Worm (Caenorhabditis elegans) whole organism, L4 larva: ENCODE measurements around the gene C04A11.2.

ENCODE experiments used
- F26F4.8 ChIP-seq: fragments of 200-800 bp; sonication (Bioruptor generic); conservative IDR thresholded peaks from 2 replicates; pipeline ENCODE4 v1.3.6; 2022; ENCODE audit warnings: missing genetic modification characterization, missing compliant biosample characterization
- Y48G9A.11 ChIP-seq: fragments of 200-800 bp; sonication (Bioruptor generic); IDR thresholded peaks from 2 replicates; pipeline ENCODE4 v1.3.6; 2022; ENCODE audit warnings: missing genetic modification reagents, missing genetic modification characterization, missing compliant biosample characterization
- Y5F2A.4 ChIP-seq: fragments of 200-800 bp; sonication (Bioruptor generic); optimal IDR thresholded peaks from 2 replicates; lab custom pipeline; 2018; ENCODE audit warnings: mild to moderate bottlenecking, missing genetic modification characterization, missing compliant biosample characterization
- ZK546.5 ChIP-seq, 2 experiments: sonication (generic microtip); optimal IDR thresholded peaks; 2 replicates each; lab custom pipeline; 2017; ENCODE audit warnings: missing biosample characterization in 2 of 2, missing genetic modification characterization in 2 of 2
- ama-1 ChIP-seq: fragments of 150-350 bp; optimal IDR thresholded peaks from 2 replicates; lab custom pipeline; 2014; ENCODE audit warnings: inconsistent platforms, mixed read lengths
- arid-1 ChIP-seq: fragments of 200-800 bp; sonication (Bioruptor generic); conservative IDR thresholded peaks from 2 replicates; pipeline ENCODE4 v1.3.6; 2022; ENCODE audit warnings: missing genetic modification reagents, missing genetic modification characterization, missing compliant biosample characterization
- ceh-20 ChIP-seq: fragments of 200-800 bp; sonication (Bioruptor generic); IDR thresholded peaks from 2 replicates; pipeline ENCODE4 v1.3.6; 2022; ENCODE audit warnings: missing genetic modification reagents, missing genetic modification characterization, missing compliant biosample characterization
- ceh-28 ChIP-seq: fragments of 150-350 bp; optimal IDR thresholded peaks from 2 replicates; lab custom pipeline; 2014; ENCODE audit warnings: missing biosample characterization, missing genetic modification reagents, missing genetic modification characterization
- ceh-44 ChIP-seq: fragments of 200-800 bp; sonication (Bioruptor generic); IDR thresholded peaks from 2 replicates; pipeline ENCODE4 v1.3.6; 2022; ENCODE audit warnings: missing genetic modification reagents, missing genetic modification characterization, missing compliant biosample characterization
- ceh-62 ChIP-seq: sonication (generic microtip); optimal IDR thresholded peaks from 2 replicates; lab custom pipeline; 2017; ENCODE audit warnings: missing biosample characterization, missing genetic modification characterization
- daf-16 ChIP-seq, 3 experiments: sonication (generic microtip); optimal IDR thresholded peaks; 2 replicates each; lab custom pipeline; 2016 to 2017; ENCODE audit warnings: missing genetic modification characterization in 3 of 3, missing genetic modification reagents in 3 of 3, mild to moderate bottlenecking in 2 of 3, missing compliant biosample characterization in 2 of 3, missing biosample characterization in 1 of 3, moderate library complexity in 1 of 3
- dmd-6 ChIP-seq: fragments of 200-800 bp; sonication (Bioruptor generic); IDR thresholded peaks from 2 replicates; pipeline ENCODE4 v1.3.6; 2022; ENCODE audit warnings: missing genetic modification reagents, missing genetic modification characterization, missing compliant biosample characterization
- duxl-1 ChIP-seq: sonication (generic microtip); optimal IDR thresholded peaks from 2 replicates; lab custom pipeline; 2016; ENCODE audit warnings: mild to moderate bottlenecking, missing genetic modification characterization, moderate library complexity, missing compliant biosample characterization; ENCODE audit not compliant: poor library complexity
- dve-1 ChIP-seq: sonication (generic microtip); optimal IDR thresholded peaks from 2 replicates; lab custom pipeline; 2017; ENCODE audit warnings: antibody characterized with exemption, mild to moderate bottlenecking, missing genetic modification characterization, missing compliant biosample characterization; ENCODE audit not compliant: insufficient read depth
- hlh-11 ChIP-seq: fragments of 200-800 bp; sonication (Bioruptor generic); optimal IDR thresholded peaks from 2 replicates; lab custom pipeline; 2018; ENCODE audit warnings: mild to moderate bottlenecking, missing genetic modification characterization, missing compliant biosample characterization
- hlh-30 ChIP-seq: sonication (generic microtip); optimal IDR thresholded peaks from 2 replicates; lab custom pipeline; 2017; ENCODE audit warnings: antibody characterized with exemption, mild to moderate bottlenecking, missing genetic modification characterization, missing compliant biosample characterization; ENCODE audit not compliant: insufficient read depth
- hmg-1.1 ChIP-seq: fragments of 200-800 bp; sonication (Bioruptor generic); IDR thresholded peaks from 2 replicates; pipeline ENCODE4 v1.3.6; 2022; ENCODE audit warnings: missing genetic modification reagents, missing genetic modification characterization, missing compliant biosample characterization
- jun-1 ChIP-seq: fragments of 150-350 bp; optimal IDR thresholded peaks from 2 replicates; lab custom pipeline; 2014; ENCODE audit warnings: missing biosample characterization, missing genetic modification reagents, missing genetic modification characterization
- lin-13 ChIP-seq: fragments of 150-350 bp; optimal IDR thresholded peaks from 2 replicates; lab custom pipeline; 2014; ENCODE audit warnings: missing biosample characterization, missing genetic modification reagents, missing genetic modification characterization
- lin-38 ChIP-seq: fragments of 200-800 bp; sonication (Bioruptor generic); IDR thresholded peaks from 2 replicates; pipeline ENCODE4 v1.3.6; 2022; ENCODE audit warnings: missing genetic modification reagents, missing genetic modification characterization, missing compliant biosample characterization
- lin-39 ChIP-seq: fragments of 150-350 bp; optimal IDR thresholded peaks from 2 replicates; lab custom pipeline; 2014; ENCODE audit warnings: missing biosample characterization, missing genetic modification reagents, missing genetic modification characterization
- mdl-1 ChIP-seq, 2 experiments: fragments of 150-350 bp in 1 of 2; sonication (generic microtip) in 1 of 2; optimal IDR thresholded peaks; 2 replicates each; lab custom pipeline; 2014 to 2017; ENCODE audit warnings: missing biosample characterization in 2 of 2, missing genetic modification characterization in 2 of 2
- mdt-29 ChIP-seq: fragments of 200-800 bp; sonication (Bioruptor generic); IDR thresholded peaks from 2 replicates; pipeline ENCODE4 v1.3.6; 2022; ENCODE audit warnings: missing genetic modification reagents, missing genetic modification characterization, missing compliant biosample characterization
- mep-1 ChIP-seq: fragments of 150-350 bp; sonication (generic microtip); optimal IDR thresholded peaks from 3 replicates; lab custom pipeline; 2014; ENCODE audit warnings: missing biosample characterization, missing genetic modification characterization
- mxl-3 ChIP-seq: fragments of 200-800 bp; sonication (Bioruptor generic); optimal IDR thresholded peaks from 2 replicates; lab custom pipeline; 2018; ENCODE audit warnings: mild to moderate bottlenecking, missing genetic modification characterization, missing compliant biosample characterization
- nhr-102 ChIP-seq: sonication (generic microtip); optimal IDR thresholded peaks from 2 replicates; lab custom pipeline; 2016; ENCODE audit warnings: mild to moderate bottlenecking, missing genetic modification characterization, moderate library complexity, missing compliant biosample characterization
- nhr-25 ChIP-seq: sonication (generic microtip); optimal IDR thresholded peaks from 2 replicates; lab custom pipeline; 2017; ENCODE audit warnings: missing genetic modification characterization, mild to moderate bottlenecking, missing compliant biosample characterization, antibody characterized with exemption, moderate library complexity, borderline replicate concordance; ENCODE audit not compliant: insufficient read depth
- nhr-28 ChIP-seq: fragments of 150-350 bp; optimal IDR thresholded peaks from 2 replicates; lab custom pipeline; 2014; ENCODE audit warnings: missing biosample characterization, missing genetic modification characterization
- nhr-48 ChIP-seq: sonication (generic microtip); optimal IDR thresholded peaks from 2 replicates; lab custom pipeline; 2016; ENCODE audit warnings: mild to moderate bottlenecking, missing genetic modification characterization, missing compliant biosample characterization
- nhr-76 ChIP-seq: fragments of 150-350 bp; optimal IDR thresholded peaks from 2 replicates; lab custom pipeline; 2014; ENCODE audit warnings: missing biosample characterization, missing genetic modification characterization
- snpc-4 ChIP-seq: fragments of 150-350 bp; optimal IDR thresholded peaks from 2 replicates; lab custom pipeline; 2014; ENCODE audit warnings: missing biosample characterization, missing genetic modification characterization
- unc-130 ChIP-seq: sonication (generic microtip); optimal IDR thresholded peaks from 2 replicates; lab custom pipeline; 2016; ENCODE audit warnings: missing genetic modification reagents, missing genetic modification characterization, missing compliant biosample characterization
- unc-39 ChIP-seq: sonication (generic microtip); optimal IDR thresholded peaks from 2 replicates; lab custom pipeline; 2017; ENCODE audit warnings: missing biosample characterization, missing genetic modification characterization
- unc-62 ChIP-seq, 3 experiments: fragments of 150-350 bp in 1 of 3; sonication (generic microtip); optimal IDR thresholded peaks in 2 of 3; peaks in 1 of 3; 1 replicate in 1 of 3; 2 replicates in 2 of 3; lab custom pipeline; 2014 to 2017; ENCODE audit warnings: missing biosample characterization in 3 of 3, missing genetic modification characterization in 3 of 3, missing genetic modification reagents in 3 of 3, missing genotype in 1 of 3
- vab-7 ChIP-seq: fragments of 200-800 bp; sonication (Bioruptor generic); IDR thresholded peaks from 2 replicates; pipeline ENCODE4 v1.3.6; 2022; ENCODE audit warnings: missing genetic modification reagents, missing genetic modification characterization, missing compliant biosample characterization
- zip-11 ChIP-seq: fragments of 200-800 bp; sonication (Bioruptor generic); IDR thresholded peaks from 2 replicates; pipeline ENCODE4 v1.3.6; 2022; ENCODE audit warnings: missing genetic modification characterization, missing compliant biosample characterization
- ztf-11 ChIP-seq: fragments of 150-350 bp; optimal IDR thresholded peaks from 2 replicates; lab custom pipeline; 2014; ENCODE audit warnings: missing biosample characterization, missing genetic modification characterization
- ztf-7 ChIP-seq: fragments of 150-350 bp; optimal IDR thresholded peaks from 2 replicates; lab custom pipeline; 2014; ENCODE audit warnings: missing biosample characterization, missing genetic modification characterization

The C04A11.2 gene

ce11 chrX:13665447-13665846, 3.2 kb downstream of the C04A11.2 start (continued):
- no peak for TF ChIP-seq nhr-25 (tag; lab: Kevin White, UChicago)
- TF ChIP-seq ceh-20 (GFP tag; lab: Robert Waterston, UW): peak; percentile 91
- TF ChIP-seq ceh-28 (tag; lab: Kevin White, UChicago): no peak
- TF ChIP-seq, all 104 proteins: peak for 81

- TF ChIP-seq nhr-76 (tag; lab: Kevin White, UChicago) (no peak), unc-62 (GFP tag; optimal IDR thresholded peaks at IDR 0.05 in 1 of 2; lab: Kevin White, UChicago) (peak in 1 of 2 experiments; percentile 30), unc-62 (tag; optimal IDR thresholded peaks at IDR 0.05; lab: Kevin White, UChicago) (no peak), ceh-44 (GFP tag; lab: Robert Waterston, UW) (no peak), mxl-3 (peak; percentile 21), nhr-28 (tag; lab: Kevin White, UChicago) (peak; percentile 60), hlh-11 (tag; lab: Kevin White, UChicago) (peak; percentile 22), hlh-30 (peak; percentile 45), mdl-1 (tag; optimal IDR thresholded peaks at IDR 0.05; lab: Kevin White, UChicago) (peak in 1 of 2 experiments; percentile 14)
- TF ChIP-seq, all 104 proteins: peak for 6
These were observed 4.7 kb downstream of the C04A11.2 start, which contains the start of gene C04A11.5 for ce11 chrX:13663641-13664633. C04A11.5 (plus strand) TSS chrX:13664583.

DNA sequence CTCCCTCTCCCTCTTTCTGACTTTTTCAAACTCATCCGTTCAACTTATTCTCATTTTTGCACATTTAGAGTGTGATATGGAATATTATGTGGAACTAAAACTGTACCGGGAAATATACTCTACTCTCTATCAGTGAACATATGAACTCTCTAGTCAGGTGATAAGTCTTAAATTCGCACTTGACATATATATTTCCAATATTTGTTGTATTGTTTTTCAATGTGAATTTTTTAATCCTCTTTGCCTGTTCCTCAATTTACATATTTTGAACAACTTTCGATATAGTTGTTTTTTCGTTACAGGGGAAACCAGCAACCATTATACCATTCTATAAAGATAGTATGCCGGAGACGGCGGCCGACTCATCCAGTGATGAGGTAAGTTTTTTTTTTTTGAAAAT, 8.4 kb downstream of the C04A11.2 start, which contains the start of gene C04A11.1:
Gene C04A11.1 (plus strand): TSS at position 301 of the 400 bp plus-strand sequence.
- TF ChIP-seq jun-1 (tag; lab: Kevin White, UChicago) (no peak), duxl-1 (no peak), Y5F2A.4 (GFP tag; lab: Kevin White, UChicago) (no peak), lin-39 (tag; lab: Kevin White, UChicago) (no peak), ztf-11 (tag; lab: Kevin White, UChicago) (no peak), mep-1 (tag; lab: Kevin White, UChicago) (no peak), hlh-11 (tag; lab: Kevin White, UChicago) (no peak), unc-39 (no peak), nhr-48 (no peak), ztf-7 (tag; lab: Kevin White, UChicago) (no peak), unc-130 (GFP tag; lab: Kevin White, UChicago) (no peak), nhr-102 (tag; lab: Kevin White, UChicago) (no peak), ceh-62 (no peak), snpc-4 (no peak), ceh-44 (GFP tag; lab: Robert Waterston, UW) (no peak)

ce11 chrX:13655769-13656168, 12.9 kb downstream of the C04A11.2 start:
- TF ChIP-seq arid-1 (GFP tag; lab: Robert Waterston, UW): peak; percentile 51; the same call in 1 of the 2 replicates
- TF ChIP-seq hlh-11 (tag; lab: Kevin White, UChicago): peak; percentile 11
- TF ChIP-seq hmg-1.1 (GFP tag; lab: Robert Waterston, UW): peak; percentile 14; the same call in 1 of the 2 replicates
- peak; percentile 20 for TF ChIP-seq lin-13
- TF ChIP-seq zip-11 (GFP tag; lab: Robert Waterston, UW): no peak
- TF ChIP-seq lin-38 (GFP tag; lab: Robert Waterston, UW): peak; percentile 61
- peak; percentile 22 for TF ChIP-seq dve-1
- TF ChIP-seq dmd-6 (GFP tag; lab: Robert Waterston, UW): peak; percentile 34; the same call in 1 of the 2 replicates
- TF ChIP-seq daf-16 (GFP tag; optimal IDR thresholded peaks at IDR 0.05; lab: Kevin White, UChicago): peak in 1 of 2 experiments; percentile 10
- no peak for TF ChIP-seq daf-16 (tag; optimal IDR thresholded peaks at IDR 0.05; lab: Kevin White, UChicago)
- peak; percentile 52; the same call in 1 of the 2 replicates for TF ChIP-seq Y48G9A.11 (GFP tag; lab: Robert Waterston, UW)
- no peak for TF ChIP-seq ama-1 (lab: Kevin White, UChicago)
- 0 out of 2 replicates have a peak, but pooled peaks have one; percentile 38 for TF ChIP-seq F26F4.8 (GFP tag; lab: Robert Waterston, UW)
- no peak for TF ChIP-seq ZK546.5 (tag; optimal IDR thresholded peaks at IDR 0.05; lab: Kevin White, UChicago)
- no peak for TF ChIP-seq mdt-29 (GFP tag; lab: Robert Waterston, UW)
- peak; percentile 10 for TF ChIP-seq hlh-30
- TF ChIP-seq vab-7: peak; percentile 23; the same call in 1 of the 2 replicates
